Fruit fly (Drosophila melanogaster) whole organism, embryonic: ENCODE results near the gene amos.

Experiments
- BtbVII ChIP-seq: fragments of 200-800 bp; sonication (Bioruptor generic); optimal IDR thresholded peaks from 3 replicates; lab custom pipeline; 2017; ENCODE audit warnings: missing biosample characterization, mild to moderate bottlenecking, missing genetic modification characterization
- CG10147 ChIP-seq: fragments of 200-800 bp; sonication (Bioruptor generic); optimal IDR thresholded peaks from 2 replicates; lab custom pipeline; 2019; ENCODE audit warnings: missing biosample characterization, mild to moderate bottlenecking, missing genetic modification characterization, moderate library complexity
- CG10979 ChIP-seq: fragments of 200-800 bp; sonication (Bioruptor generic); optimal IDR thresholded peaks from 2 replicates; lab custom pipeline; 2018; ENCODE audit warnings: missing biosample characterization, mild to moderate bottlenecking, missing genetic modification characterization, moderate library complexity
- CG12236 ChIP-seq: fragments of 200-800 bp; sonication (Bioruptor generic); optimal IDR thresholded peaks from 2 replicates; lab custom pipeline; 2016; ENCODE audit warnings: missing biosample characterization, missing genetic modification characterization
- CG12391 ChIP-seq: fragments of 200-800 bp; sonication (Bioruptor generic); optimal IDR thresholded peaks from 3 replicates; lab custom pipeline; 2018; ENCODE audit warnings: missing biosample characterization, mild to moderate bottlenecking, missing genetic modification characterization, moderate library complexity
- CG1603 ChIP-seq: fragments of 200-800 bp; sonication (Bioruptor generic); optimal IDR thresholded peaks from 2 replicates; lab custom pipeline; 2019; ENCODE audit warnings: missing biosample characterization, mild to moderate bottlenecking, missing genetic modification characterization, moderate library complexity
- CG17829 ChIP-seq: fragments of 200-800 bp; optimal IDR thresholded peaks from 2 replicates; lab custom pipeline; 2019; ENCODE audit warnings: missing biosample characterization, mild to moderate bottlenecking, missing genetic modification characterization, moderate library complexity
- CG2875 ChIP-seq: fragments of 200-800 bp; sonication (Bioruptor generic); optimal IDR thresholded peaks from 2 replicates; lab custom pipeline; 2017; ENCODE audit warnings: missing biosample characterization, mild to moderate bottlenecking, missing genetic modification characterization, missing genetic modification reagents
- CG32772 ChIP-seq: fragments of 200-800 bp; sonication (Bioruptor generic); IDR thresholded peaks from 2 replicates; pipeline ENCODE4 v1.3.6; 2022; ENCODE audit warnings: missing biosample characterization, missing genetic modification characterization
- CG5953 ChIP-seq: fragments of 200-800 bp; sonication (Bioruptor generic); IDR thresholded peaks from 2 replicates; pipeline ENCODE4 v1.3.6; 2022; ENCODE audit warnings: missing biosample characterization, missing genetic modification characterization
- CG6272 ChIP-seq: fragments of 200-800 bp; sonication (Bioruptor generic); IDR thresholded peaks from 2 replicates; pipeline ENCODE4 v1.3.6; 2022; ENCODE audit warnings: missing biosample characterization, missing genetic modification characterization
- CG6654 ChIP-seq: fragments of 200-800 bp; sonication (Bioruptor generic); optimal IDR thresholded peaks from 2 replicates; lab custom pipeline; 2017; ENCODE audit warnings: missing biosample characterization, mild to moderate bottlenecking, missing genetic modification characterization
- CG7372 ChIP-seq: fragments of 200-800 bp; sonication (Bioruptor generic); IDR thresholded peaks from 2 replicates; pipeline ENCODE4 v1.3.6; 2022; ENCODE audit warnings: missing biosample characterization, missing genetic modification characterization
- CG8944 ChIP-seq: fragments of 200-800 bp; sonication (Bioruptor generic); optimal IDR thresholded peaks from 3 replicates; lab custom pipeline; 2016; ENCODE audit warnings: missing biosample characterization, missing genetic modification characterization
- D ChIP-seq, 2 experiments: fragments of 200-800 bp in 1 of 2; fragments of >200 bp in 1 of 2; sonication (Bioruptor generic) in 1 of 2; optimal IDR thresholded peaks; 2 replicates in 1 of 2; 3 replicates in 1 of 2; lab custom pipeline; 2017; ENCODE audit warnings: mild to moderate bottlenecking in 1 of 2, missing biosample characterization in 1 of 2, missing genetic modification characterization in 1 of 2, missing genetic modification reagents in 1 of 2
- Dfd ChIP-seq, 2 experiments: fragments of >200 bp; optimal IDR thresholded peaks; 2 replicates each; lab custom pipeline; 2017; ENCODE audit warnings: missing biosample characterization in 2 of 2, missing genetic modification characterization in 2 of 2
- ERR ChIP-seq: fragments of 200-800 bp; sonication (Bioruptor generic); optimal IDR thresholded peaks from 2 replicates; lab custom pipeline; 2016; ENCODE audit warnings: missing biosample characterization, missing genetic modification characterization
- Fer2 ChIP-seq: fragments of 200-800 bp; sonication (Bioruptor generic); optimal IDR thresholded peaks from 2 replicates; lab custom pipeline; 2018; ENCODE audit warnings: missing biosample characterization, mild to moderate bottlenecking, missing genetic modification characterization, moderate library complexity
- Hey ChIP-seq: fragments of 200-800 bp; sonication (Bioruptor generic); optimal IDR thresholded peaks from 3 replicates; lab custom pipeline; 2018; ENCODE audit warnings: missing biosample characterization, mild to moderate bottlenecking, missing genetic modification characterization
- Lhr ChIP-seq: fragments of 200-800 bp; sonication (Bioruptor generic); optimal IDR thresholded peaks from 3 replicates; lab custom pipeline; 2017; ENCODE audit warnings: mild to moderate bottlenecking, missing biosample characterization, missing genetic modification reagents, missing genetic modification characterization
- Max ChIP-seq: fragments of 200-800 bp; sonication (Bioruptor generic); optimal IDR thresholded peaks from 2 replicates; lab custom pipeline; 2016; ENCODE audit warnings: missing biosample characterization, mild to moderate bottlenecking, missing genetic modification characterization
- NK7.1 ChIP-seq: fragments of 200-800 bp; sonication (Bioruptor generic); optimal IDR thresholded peaks from 3 replicates; lab custom pipeline; 2016; ENCODE audit warnings: missing biosample characterization, missing genetic modification characterization
- Sry-β ChIP-seq: fragments of 200-800 bp; sonication (Bioruptor generic); optimal IDR thresholded peaks from 2 replicates; lab custom pipeline; 2018; ENCODE audit warnings: missing biosample characterization, mild to moderate bottlenecking, missing genetic modification characterization, moderate library complexity
- Ssrp ChIP-seq: fragments of 200-800 bp; sonication (Bioruptor generic); optimal IDR thresholded peaks from 2 replicates; lab custom pipeline; 2018; ENCODE audit warnings: missing biosample characterization, mild to moderate bottlenecking, missing genetic modification characterization, moderate library complexity
- TFAM ChIP-seq: fragments of 200-800 bp; sonication (Bioruptor generic); optimal IDR thresholded peaks from 2 replicates; lab custom pipeline; 2017; ENCODE audit warnings: missing biosample characterization, missing genetic modification characterization, inconsistent platforms
- amos ChIP-seq: fragments of 200-800 bp; sonication (Bioruptor generic); IDR thresholded peaks from 2 replicates; pipeline ENCODE4 v1.3.6; 2022; ENCODE audit warnings: missing biosample characterization, missing genetic modification characterization; ENCODE audit not compliant: partially characterized antibody
- ash1 ChIP-seq: fragments of 200-800 bp; sonication (Bioruptor generic); optimal IDR thresholded peaks from 2 replicates; lab custom pipeline; 2018; ENCODE audit warnings: missing biosample characterization, mild to moderate bottlenecking, missing genetic modification characterization
- br ChIP-seq: fragments of >200 bp; optimal IDR thresholded peaks from 2 replicates; lab custom pipeline; 2017
- cas ChIP-seq: fragments of 200-800 bp; sonication (Bioruptor generic); IDR thresholded peaks from 2 replicates; pipeline ENCODE4 v1.3.6; 2022; ENCODE audit warnings: missing biosample characterization, missing genetic modification characterization
- fd96Cb ChIP-seq: fragments of 200-800 bp; sonication (Bioruptor generic); optimal IDR thresholded peaks from 2 replicates; lab custom pipeline; 2018; ENCODE audit warnings: missing biosample characterization, mild to moderate bottlenecking, missing genetic modification characterization, moderate library complexity
- fu2 ChIP-seq: fragments of 200-800 bp; sonication (Bioruptor generic); optimal IDR thresholded peaks from 2 replicates; lab custom pipeline; 2016; ENCODE audit warnings: missing biosample characterization, missing genetic modification characterization
- gcm ChIP-seq: fragments of 200-800 bp; sonication (Bioruptor generic); optimal IDR thresholded peaks from 2 replicates; lab custom pipeline; 2019; ENCODE audit warnings: missing biosample characterization, mild to moderate bottlenecking, missing genetic modification characterization, moderate library complexity
- hb ChIP-seq: fragments of 200-800 bp; sonication (Bioruptor generic); IDR thresholded peaks from 3 replicates; pipeline ENCODE4 v1.3.6; 2022; ENCODE audit warnings: missing biosample characterization, missing genetic modification characterization; ENCODE audit not compliant: partially characterized antibody
- insv ChIP-seq, 2 experiments: fragments of 200-800 bp; sonication (Bioruptor generic); optimal IDR thresholded peaks; 3 replicates each; lab custom pipeline; 2016 to 2018; ENCODE audit warnings: missing biosample characterization in 2 of 2, missing genetic modification characterization in 2 of 2
- kah ChIP-seq: fragments of 200-800 bp; sonication (Bioruptor generic); optimal IDR thresholded peaks from 2 replicates; lab custom pipeline; 2018; ENCODE audit warnings: missing biosample characterization, mild to moderate bottlenecking, missing genetic modification characterization
- pb ChIP-seq: fragments of 200-800 bp; sonication (Bioruptor generic); optimal IDR thresholded peaks from 3 replicates; lab custom pipeline; 2016; ENCODE audit warnings: missing biosample characterization, missing genetic modification characterization
- peb ChIP-seq: fragments of 200-800 bp; sonication (Bioruptor generic); IDR thresholded peaks from 2 replicates; pipeline ENCODE4 v1.3.6; 2022; ENCODE audit warnings: missing biosample characterization, missing genetic modification characterization
- pnt ChIP-seq: fragments of 200-800 bp; sonication (Bioruptor generic); optimal IDR thresholded peaks from 3 replicates; lab custom pipeline; 2016; ENCODE audit warnings: missing biosample characterization, missing genetic modification characterization
- prd ChIP-seq, 3 experiments: fragments of >200 bp in 2 of 3; fragments of 200-800 bp in 1 of 3; sonication (Bioruptor generic) in 1 of 3; optimal IDR thresholded peaks in 2 of 3; IDR thresholded peaks in 1 of 3; 2 replicates in 2 of 3; 3 replicates in 1 of 3; pipeline versions ENCODE4 v1.3.6 to Lab custom; 2017 to 2022; ENCODE audit warnings: missing biosample characterization in 1 of 3, missing genetic modification characterization in 1 of 3
- psq ChIP-seq: fragments of 200-800 bp; sonication (Bioruptor generic); optimal IDR thresholded peaks from 2 replicates; lab custom pipeline; 2017; ENCODE audit warnings: missing biosample characterization, missing genetic modification characterization
- ro ChIP-seq: fragments of 200-800 bp; sonication (Bioruptor generic); IDR thresholded peaks from 2 replicates; pipeline ENCODE4 v1.3.6; 2022; ENCODE audit warnings: missing biosample characterization, missing genetic modification characterization
- run ChIP-seq: fragments of 200-800 bp; sonication (Bioruptor generic); optimal IDR thresholded peaks from 3 replicates; lab custom pipeline; 2018; ENCODE audit warnings: missing biosample characterization, mild to moderate bottlenecking, missing genetic modification characterization
- salm ChIP-seq: fragments of 200-800 bp; sonication (Bioruptor generic); optimal IDR thresholded peaks from 2 replicates; lab custom pipeline; 2018; ENCODE audit warnings: missing biosample characterization, mild to moderate bottlenecking, missing genetic modification characterization
- shn ChIP-seq: fragments of 200-800 bp; sonication (Bioruptor generic); optimal IDR thresholded peaks from 3 replicates; lab custom pipeline; 2016; ENCODE audit warnings: missing biosample characterization, missing genetic modification characterization
- sna ChIP-seq: fragments of 200-800 bp; sonication (Bioruptor generic); IDR thresholded peaks from 2 replicates; pipeline ENCODE4 v1.3.6; 2022; ENCODE audit warnings: missing biosample characterization, missing genetic modification characterization; ENCODE audit not compliant: partially characterized antibody
- stc ChIP-seq: fragments of 200-800 bp; sonication (Bioruptor generic); IDR thresholded peaks from 2 replicates; pipeline ENCODE4 v1.3.6; 2022; ENCODE audit warnings: missing biosample characterization, missing genetic modification characterization
- unc-4 ChIP-seq: fragments of 200-800 bp; sonication (Bioruptor generic); IDR thresholded peaks from 2 replicates; pipeline ENCODE4 v1.3.6; 2022; ENCODE audit warnings: missing biosample characterization, missing genetic modification characterization; ENCODE audit not compliant: partially characterized antibody
- unpg ChIP-seq: fragments of 200-800 bp; sonication (Bioruptor generic); optimal IDR thresholded peaks from 3 replicates; lab custom pipeline; 2018; ENCODE audit warnings: missing biosample characterization, mild to moderate bottlenecking, missing genetic modification characterization, moderate library complexity
- yki ChIP-seq: fragments of >200 bp; optimal IDR thresholded peaks from 3 replicates; lab custom pipeline; 2018
- zfh1 ChIP-seq: fragments of 200-800 bp; sonication (Bioruptor generic); IDR thresholded peaks from 3 replicates; pipeline ENCODE4 v1.3.6; 2022; ENCODE audit warnings: missing biosample characterization, missing genetic modification characterization

amos gene

DNA sequence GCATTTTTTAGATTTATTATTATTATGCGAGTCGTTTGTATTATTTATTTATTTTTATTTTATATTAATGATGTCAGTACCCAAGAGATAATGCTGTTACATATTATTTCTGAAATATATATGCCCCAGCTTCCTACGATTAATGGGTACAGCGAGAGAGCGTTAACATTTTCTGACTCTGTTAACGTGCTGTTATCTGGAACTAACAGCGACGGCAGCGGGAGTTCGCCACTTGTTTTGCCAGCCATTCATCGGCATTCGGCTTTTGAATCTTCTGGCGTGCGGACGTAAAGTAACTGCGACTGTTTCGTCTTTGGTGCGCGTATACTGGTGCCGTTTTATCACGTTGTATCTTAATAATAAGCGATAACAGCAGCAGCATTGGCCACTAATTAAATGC, 20.3 kb upstream of the amos start, which contains the start of gene MESR3 (continued):
- TF ChIP-seq CG32772 (GFP tag; lab: Robert Waterston, UW): peak; percentile 47
- no peak for TF ChIP-seq hb (GFP tag; lab: Robert Waterston, UW)
- peak; percentile 46 for TF ChIP-seq unpg (GFP tag; lab: Kevin White, UChicago)
- peak; percentile 82; the same call in 1 of the 2 replicates for TF ChIP-seq stc (GFP tag; lab: Robert Waterston, UW)
- TF ChIP-seq ERR: no peak
- peak in 1 of 2 experiments; percentile 42 for TF ChIP-seq insv (GFP tag; optimal IDR thresholded peaks at IDR 0.05; lab: Kevin White, UChicago)
- TF ChIP-seq CG12236: no peak
- TF ChIP-seq salm (tag; lab: Kevin White, UChicago): peak; percentile 9
- TF ChIP-seq TFAM: no peak
- TF ChIP-seq pnt (GFP tag; lab: Kevin White, UChicago): no peak
- peak; percentile 72 for TF ChIP-seq CG10979 (tag; lab: Kevin White, UChicago)
- no peak for TF ChIP-seq yki (lab: Kevin White, UChicago)
- peak; percentile 60 for TF ChIP-seq CG2875 (GFP tag; lab: Kevin White, UChicago)
- TF ChIP-seq NK7.1 (GFP tag; lab: Kevin White, UChicago): no peak
- TF ChIP-seq CG17829 (tag; lab: Kevin White, UChicago): peak; percentile 89
- peak; percentile 15 for TF ChIP-seq Fer2 (tag; lab: Kevin White, UChicago)
- no peak for TF ChIP-seq ro (GFP tag; lab: Robert Waterston, UW)
- TF ChIP-seq unc-4 (GFP tag; lab: Robert Waterston, UW): no peak
- TF ChIP-seq psq (GFP tag; lab: Kevin White, UChicago): peak; percentile 23
- TF ChIP-seq shn: no peak
- TF ChIP-seq br: no peak
- peak; percentile 33; the same call in 1 of the 2 replicates for TF ChIP-seq cas
- peak; percentile 72 for TF ChIP-seq ash1 (GFP tag; lab: Kevin White, UChicago)
- TF ChIP-seq Max (GFP tag; lab: Kevin White, UChicago): no peak
- peak; percentile 55 for TF ChIP-seq gcm (GFP tag; lab: Kevin White, UChicago)
- TF ChIP-seq Ssrp: peak; percentile 65
- TF ChIP-seq Dfd (GFP tag; optimal IDR thresholded peaks at IDR 0.05; lab: Kevin White, UChicago): no peak
- TF ChIP-seq CG12391: peak; percentile 56
- TF ChIP-seq fd96Cb: peak; percentile 50
- TF ChIP-seq CG6654 (GFP tag; lab: Kevin White, UChicago): no peak
- peak; percentile 60 for TF ChIP-seq run (tag; lab: Kevin White, UChicago)
- TF ChIP-seq zfh1 (GFP tag; lab: Robert Waterston, UW): peak; percentile 19; the same call in 1 of the 3 replicates
- no peak for TF ChIP-seq sna (GFP tag; lab: Robert Waterston, UW)
- TF ChIP-seq Sry-β (GFP tag; lab: Kevin White, UChicago): no peak
- TF ChIP-seq BtbVII (GFP tag; lab: Kevin White, UChicago): peak; percentile 66
- no peak for TF ChIP-seq CG7372 (GFP tag; lab: Robert Waterston, UW)
- TF ChIP-seq fu2: no peak
- TF ChIP-seq peb (GFP tag; lab: Robert Waterston, UW): no peak
- no peak for TF ChIP-seq CG8944 (GFP tag; lab: Kevin White, UChicago)
- peak; percentile 42; the same call in 1 of the 2 replicates for TF ChIP-seq amos (GFP tag; lab: Robert Waterston, UW)
- TF ChIP-seq kah (GFP tag; lab: Kevin White, UChicago): peak; percentile 57
- TF ChIP-seq D (optimal IDR thresholded peaks at IDR 0.05; lab: Kevin White, UChicago): no peak
- peak; percentile 39 for TF ChIP-seq D (GFP tag; optimal IDR thresholded peaks at IDR 0.05; lab: Kevin White, UChicago)
- TF ChIP-seq CG5953 (GFP tag; lab: Robert Waterston, UW): peak; percentile 44; the same call in 1 of the 2 replicates
- peak; percentile 23; the same call in 1 of the 2 replicates for TF ChIP-seq CG6272
- no peak for TF ChIP-seq Lhr (GFP tag; lab: Kevin White, UChicago)
- TF ChIP-seq prd (optimal IDR thresholded peaks at IDR 0.05; lab: Kevin White, UChicago): no peak
- TF ChIP-seq prd (GFP tag; IDR thresholded peaks at IDR 0.05; lab: Robert Waterston, UW): peak; percentile 67
- no peak for TF ChIP-seq CG1603 (tag; lab: Kevin White, UChicago)
- TF ChIP-seq Hey (tag; lab: Kevin White, UChicago): peak; percentile 28
- TF ChIP-seq CG10147: peak; percentile 66
- no peak for TF ChIP-seq pb (GFP tag; lab: Kevin White, UChicago)
